Fruit fly (Drosophila melanogaster) whole organism, embryonic: ENCODE data around the gene CRIF.

Experiments
- CG1024 ChIP-seq: fragments of 200-800 bp; sonication (Bioruptor generic); IDR thresholded peaks from 2 replicates; pipeline ENCODE4 v1.3.6; 2022; ENCODE audit warnings: missing biosample characterization, missing genetic modification characterization
- CG10267 ChIP-seq: fragments of 200-800 bp; sonication (Bioruptor generic); optimal IDR thresholded peaks from 2 replicates; lab custom pipeline; 2018; ENCODE audit warnings: missing biosample characterization, mild to moderate bottlenecking, missing genetic modification characterization, moderate library complexity
- CG10979 ChIP-seq: fragments of 200-800 bp; sonication (Bioruptor generic); optimal IDR thresholded peaks from 2 replicates; lab custom pipeline; 2018; ENCODE audit warnings: missing biosample characterization, mild to moderate bottlenecking, missing genetic modification characterization, moderate library complexity
- CG12236 ChIP-seq: fragments of 200-800 bp; sonication (Bioruptor generic); optimal IDR thresholded peaks from 2 replicates; lab custom pipeline; 2016; ENCODE audit warnings: missing biosample characterization, missing genetic modification characterization
- CG14965 ChIP-seq: fragments of 200-800 bp; sonication (Bioruptor generic); optimal IDR thresholded peaks from 2 replicates; lab custom pipeline; 2016; ENCODE audit warnings: missing biosample characterization, missing genetic modification characterization, borderline replicate concordance
- CG16863 ChIP-seq: fragments of 200-800 bp; sonication (Bioruptor generic); optimal IDR thresholded peaks from 3 replicates; lab custom pipeline; 2016; ENCODE audit warnings: missing biosample characterization, missing genetic modification characterization
- CG17829 ChIP-seq: fragments of 200-800 bp; optimal IDR thresholded peaks from 2 replicates; lab custom pipeline; 2019; ENCODE audit warnings: missing biosample characterization, mild to moderate bottlenecking, missing genetic modification characterization, moderate library complexity
- CG18262 ChIP-seq: fragments of 200-800 bp; optimal IDR thresholded peaks from 3 replicates; lab custom pipeline; 2019; ENCODE audit warnings: missing biosample characterization, mild to moderate bottlenecking, missing genetic modification characterization, moderate library complexity
- CG2116 ChIP-seq: fragments of 200-800 bp; sonication (Bioruptor generic); optimal IDR thresholded peaks from 3 replicates; lab custom pipeline; 2018; ENCODE audit warnings: missing biosample characterization, mild to moderate bottlenecking, missing genetic modification characterization
- CG2129 ChIP-seq: fragments of 200-800 bp; sonication (Bioruptor generic); IDR thresholded peaks from 2 replicates; pipeline ENCODE4 v1.3.6; 2022; ENCODE audit warnings: missing biosample characterization, missing genetic modification characterization; ENCODE audit not compliant: partially characterized antibody
- CG32532 ChIP-seq: fragments of 200-800 bp; sonication (Bioruptor generic); IDR thresholded peaks from 2 replicates; pipeline ENCODE4 v1.3.6; 2022; ENCODE audit warnings: missing biosample characterization, missing genetic modification characterization
- CG3847 ChIP-seq: fragments of 200-800 bp; sonication (Bioruptor generic); IDR thresholded peaks from 2 replicates; pipeline ENCODE4 v1.3.6; 2022; ENCODE audit warnings: missing biosample characterization, missing genetic modification characterization
- CG3995 ChIP-seq: fragments of 200-800 bp; sonication (Bioruptor generic); optimal IDR thresholded peaks from 3 replicates; lab custom pipeline; 2016; ENCODE audit warnings: missing biosample characterization, missing genetic modification characterization
- CG4617 ChIP-seq: fragments of 200-800 bp; sonication (Bioruptor generic); optimal IDR thresholded peaks from 3 replicates; lab custom pipeline; 2016; ENCODE audit warnings: missing biosample characterization, missing genetic modification characterization, borderline replicate concordance
- CG4854 ChIP-seq: fragments of 200-800 bp; sonication (Bioruptor generic); optimal IDR thresholded peaks from 2 replicates; lab custom pipeline; 2016; ENCODE audit warnings: missing biosample characterization, missing genetic modification characterization, inconsistent platforms
- CG7372 ChIP-seq: fragments of 200-800 bp; sonication (Bioruptor generic); IDR thresholded peaks from 2 replicates; pipeline ENCODE4 v1.3.6; 2022; ENCODE audit warnings: missing biosample characterization, missing genetic modification characterization
- CG7745 ChIP-seq: fragments of 200-800 bp; sonication (Bioruptor generic); optimal IDR thresholded peaks from 2 replicates; lab custom pipeline; 2018; ENCODE audit warnings: missing biosample characterization, mild to moderate bottlenecking, missing genetic modification characterization, moderate library complexity
- CG8388 ChIP-seq: fragments of 200-800 bp; sonication (Bioruptor generic); optimal IDR thresholded peaks from 2 replicates; lab custom pipeline; 2019; ENCODE audit warnings: missing biosample characterization, mild to moderate bottlenecking, missing genetic modification characterization, moderate library complexity
- Chrac-16 ChIP-seq: fragments of 200-800 bp; sonication (Bioruptor generic); optimal IDR thresholded peaks from 3 replicates; lab custom pipeline; 2016; ENCODE audit warnings: missing biosample characterization, missing genetic modification characterization
- D ChIP-seq, 2 experiments: fragments of 200-800 bp in 1 of 2; fragments of >200 bp in 1 of 2; sonication (Bioruptor generic) in 1 of 2; optimal IDR thresholded peaks; 2 replicates in 1 of 2; 3 replicates in 1 of 2; lab custom pipeline; 2017; ENCODE audit warnings: mild to moderate bottlenecking in 1 of 2, missing biosample characterization in 1 of 2, missing genetic modification characterization in 1 of 2, missing genetic modification reagents in 1 of 2
- D19A ChIP-seq: fragments of 200-800 bp; optimal IDR thresholded peaks from 3 replicates; lab custom pipeline; 2019; ENCODE audit warnings: missing biosample characterization, mild to moderate bottlenecking, missing genetic modification characterization, moderate library complexity
- Dp ChIP-seq: fragments of 200-800 bp; sonication (Bioruptor generic); optimal IDR thresholded peaks from 2 replicates; lab custom pipeline; 2018; ENCODE audit warnings: missing biosample characterization, mild to moderate bottlenecking, missing genetic modification characterization, moderate library complexity
- Ets65A ChIP-seq: fragments of 200-800 bp; sonication (Bioruptor generic); peaks from one replicate; lab custom pipeline; 2016; ENCODE audit warnings: missing biosample characterization, missing genetic modification characterization
- MTF-1 ChIP-seq: fragments of 200-800 bp; sonication (Bioruptor generic); optimal IDR thresholded peaks from 2 replicates; lab custom pipeline; 2018; ENCODE audit warnings: missing biosample characterization, mild to moderate bottlenecking, missing genetic modification characterization, borderline replicate concordance
- Mes4 ChIP-seq: fragments of 200-800 bp; sonication (Bioruptor generic); optimal IDR thresholded peaks from 2 replicates; lab custom pipeline; 2016; ENCODE audit warnings: missing biosample characterization, missing genetic modification characterization
- Scr ChIP-seq: fragments of 200-800 bp; sonication (Bioruptor generic); IDR thresholded peaks from 2 replicates; pipeline ENCODE4 v1.3.6; 2022; ENCODE audit warnings: missing biosample characterization, missing genetic modification characterization; ENCODE audit not compliant: partially characterized antibody
- Side ChIP-seq: fragments of 200-800 bp; sonication (Bioruptor generic); optimal IDR thresholded peaks from 2 replicates; lab custom pipeline; 2016; ENCODE audit warnings: missing biosample characterization, missing genetic modification characterization
- Trl ChIP-seq, 3 experiments: fragments of >200 bp in 2 of 3; fragments of 200-800 bp in 1 of 3; sonication (Bioruptor generic) in 1 of 3; optimal IDR thresholded peaks; 2 replicates in 1 of 3; 3 replicates in 2 of 3; lab custom pipeline; 2016 to 2017; ENCODE audit warnings: missing biosample characterization in 1 of 3, missing genetic modification characterization in 1 of 3
- az2 ChIP-seq: fragments of 200-800 bp; sonication (Bioruptor generic); optimal IDR thresholded peaks from 3 replicates; lab custom pipeline; 2016; ENCODE audit warnings: missing biosample characterization, missing genetic modification characterization
- cad ChIP-seq: fragments of >200 bp; optimal IDR thresholded peaks from 2 replicates; lab custom pipeline; 2017; ENCODE audit warnings: missing biosample characterization, missing genetic modification characterization
- chn ChIP-seq: fragments of 200-800 bp; sonication (Bioruptor generic); optimal IDR thresholded peaks from 2 replicates; lab custom pipeline; 2016; ENCODE audit warnings: missing biosample characterization, missing genetic modification characterization
- dpn ChIP-seq, 2 experiments: fragments of 200-800 bp; sonication (Bioruptor generic); optimal IDR thresholded peaks; 3 replicates each; lab custom pipeline; 2016; ENCODE audit warnings: missing biosample characterization in 2 of 2, missing genetic modification characterization in 2 of 2
- gfzf ChIP-seq: fragments of 200-800 bp; sonication (Bioruptor generic); optimal IDR thresholded peaks from 2 replicates; lab custom pipeline; 2016; ENCODE audit warnings: missing biosample characterization, mild to moderate bottlenecking, missing genetic modification characterization, moderate library complexity
- gro ChIP-seq: fragments of 200-800 bp; sonication (Bioruptor generic); optimal IDR thresholded peaks from 2 replicates; lab custom pipeline; 2016; ENCODE audit warnings: missing biosample characterization, missing genetic modification characterization
- lilli ChIP-seq: fragments of 200-800 bp; sonication (Bioruptor generic); optimal IDR thresholded peaks from 3 replicates; lab custom pipeline; 2016; ENCODE audit warnings: missing biosample characterization, missing genetic modification characterization
- lmd ChIP-seq: fragments of 200-800 bp; sonication (Bioruptor generic); IDR thresholded peaks from 2 replicates; pipeline ENCODE4 v1.3.6; 2022; ENCODE audit warnings: missing biosample characterization, missing genetic modification characterization
- lola ChIP-seq, 3 experiments: fragments of >200 bp in 2 of 3; fragments of 200-800 bp in 1 of 3; sonication (Bioruptor generic) in 1 of 3; optimal IDR thresholded peaks; 2 replicates each; lab custom pipeline; 2017 to 2019; ENCODE audit warnings: missing biosample characterization in 3 of 3, missing genetic modification characterization in 3 of 3, mild to moderate bottlenecking in 1 of 3, moderate library complexity in 1 of 3
- nau ChIP-seq: fragments of 200-800 bp; sonication (Bioruptor generic); optimal IDR thresholded peaks from 3 replicates; lab custom pipeline; 2017; ENCODE audit warnings: missing biosample characterization, mild to moderate bottlenecking, missing genetic modification characterization, missing genetic modification reagents
- pfk ChIP-seq: fragments of 200-800 bp; sonication (Bioruptor generic); optimal IDR thresholded peaks from 2 replicates; lab custom pipeline; 2018; ENCODE audit warnings: missing biosample characterization, mild to moderate bottlenecking, missing genetic modification characterization, moderate library complexity
- repo ChIP-seq: fragments of 200-800 bp; sonication (Bioruptor generic); optimal IDR thresholded peaks from 2 replicates; lab custom pipeline; 2016; ENCODE audit warnings: missing biosample characterization, missing genetic modification characterization
- row ChIP-seq: fragments of 200-800 bp; sonication (Bioruptor generic); IDR thresholded peaks from 3 replicates; pipeline ENCODE4 v1.3.6; 2022; ENCODE audit warnings: missing biosample characterization, missing genetic modification characterization
- schlank ChIP-seq: fragments of 200-800 bp; sonication (Bioruptor generic); optimal IDR thresholded peaks from 2 replicates; lab custom pipeline; 2018; ENCODE audit warnings: missing biosample characterization, mild to moderate bottlenecking, missing genetic modification characterization
- slou ChIP-seq: fragments of 200-800 bp; sonication (Bioruptor generic); optimal IDR thresholded peaks from 3 replicates; lab custom pipeline; 2016; ENCODE audit warnings: missing biosample characterization, missing genetic modification characterization
- sna ChIP-seq: fragments of 200-800 bp; sonication (Bioruptor generic); IDR thresholded peaks from 2 replicates; pipeline ENCODE4 v1.3.6; 2022; ENCODE audit warnings: missing biosample characterization, missing genetic modification characterization; ENCODE audit not compliant: partially characterized antibody
- sob ChIP-seq: fragments of 200-800 bp; sonication (Bioruptor generic); IDR thresholded peaks from 2 replicates; pipeline ENCODE4 v1.3.6; 2022; ENCODE audit warnings: missing biosample characterization, missing genetic modification characterization
- tll ChIP-seq, 2 experiments: fragments of 200-800 bp in 1 of 2; fragments of >200 bp in 1 of 2; sonication (Bioruptor generic) in 1 of 2; optimal IDR thresholded peaks; 2 replicates each; lab custom pipeline; 2017 to 2019; ENCODE audit warnings: missing biosample characterization in 2 of 2, missing genetic modification characterization in 2 of 2, mild to moderate bottlenecking in 1 of 2, moderate library complexity in 1 of 2
- trem ChIP-seq: fragments of 200-800 bp; optimal IDR thresholded peaks from 3 replicates; lab custom pipeline; 2019; ENCODE audit warnings: missing biosample characterization, mild to moderate bottlenecking, missing genetic modification characterization, moderate library complexity
- wek ChIP-seq: fragments of 200-800 bp; sonication (Bioruptor generic); optimal IDR thresholded peaks from 3 replicates; lab custom pipeline; 2018; ENCODE audit warnings: missing biosample characterization, mild to moderate bottlenecking, missing genetic modification characterization, moderate library complexity
- zen2 ChIP-seq: fragments of 200-800 bp; sonication (Bioruptor generic); IDR thresholded peaks from 3 replicates; pipeline ENCODE4 v1.3.6; 2022; ENCODE audit warnings: missing biosample characterization, missing genetic modification characterization; ENCODE audit not compliant: partially characterized antibody

The CRIF gene

DNA sequence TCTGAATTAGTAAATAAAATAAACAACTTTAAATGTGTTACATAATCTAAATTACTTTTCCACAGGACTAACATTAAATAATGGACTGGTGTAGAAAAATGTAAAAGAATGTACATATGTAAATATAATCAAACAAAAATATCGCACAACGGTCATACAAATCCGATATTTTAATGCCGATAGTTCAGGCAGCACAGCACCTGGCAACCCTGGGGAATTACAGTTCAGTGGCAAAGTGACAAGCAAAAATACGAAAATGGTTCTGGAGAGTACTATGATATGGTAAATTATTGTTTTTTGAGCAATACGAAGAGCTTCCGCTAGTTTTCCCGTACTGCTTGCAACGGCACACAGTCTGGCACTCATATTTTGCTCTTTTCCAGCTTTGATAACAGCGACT, 31.8 kb downstream of the CRIF start, which contains the start of gene Rpn10 (continued):
- TF ChIP-seq CG10979 (tag; lab: Kevin White, UChicago) = peak; percentile 8
- peak; percentile 58 for TF ChIP-seq CG17829
- TF ChIP-seq Chrac-16 (GFP tag; lab: Kevin White, UChicago) = peak; percentile 49
- peak; percentile 69 for TF ChIP-seq gro (GFP tag; lab: Kevin White, UChicago)
- TF ChIP-seq CG2116 (GFP tag; lab: Kevin White, UChicago) = peak; percentile 54
- TF ChIP-seq CG16863 (GFP tag; lab: Kevin White, UChicago) = no peak
- TF ChIP-seq CG32532 = peak; percentile 71
- TF ChIP-seq dpn (GFP tag; optimal IDR thresholded peaks at IDR 0.05; lab: Kevin White, UChicago) = peak in 1 of 2 experiments; percentile 28
- peak; percentile 28 for TF ChIP-seq repo (GFP tag; lab: Kevin White, UChicago)
- no peak for TF ChIP-seq tll (GFP tag; optimal IDR thresholded peaks at IDR 0.05; lab: Kevin White, UChicago)
- peak; percentile 58 for TF ChIP-seq CG10267
- no peak for TF ChIP-seq MTF-1
- TF ChIP-seq schlank = no peak
- peak; percentile 65; the same call in 1 of the 2 replicates for TF ChIP-seq sob (GFP tag; lab: Robert Waterston, UW)
- TF ChIP-seq CG7745 (tag; lab: Kevin White, UChicago) = no peak
- peak; percentile 85 for TF ChIP-seq row (GFP tag; lab: Robert Waterston, UW)
- peak; percentile 86 for TF ChIP-seq trem (tag; lab: Kevin White, UChicago)
- TF ChIP-seq chn = peak; percentile 40
- TF ChIP-seq sna (GFP tag; lab: Robert Waterston, UW) = peak; percentile 94
- TF ChIP-seq lmd (GFP tag; lab: Robert Waterston, UW) = no peak
- TF ChIP-seq CG14965 = no peak
- TF ChIP-seq CG3847 = peak; percentile 80
- peak; percentile 90 for TF ChIP-seq Ets65A (GFP tag; lab: Kevin White, UChicago)
- TF ChIP-seq CG1024 (GFP tag; lab: Robert Waterston, UW) = no peak
- peak; percentile 10 for TF ChIP-seq CG4854 (GFP tag; lab: Kevin White, UChicago)
- TF ChIP-seq CG4617 (GFP tag; lab: Kevin White, UChicago) = peak; percentile 88
- no peak for TF ChIP-seq wek
- no peak for TF ChIP-seq Mes4 (GFP tag; lab: Kevin White, UChicago)
- no peak for TF ChIP-seq cad (GFP tag; lab: Kevin White, UChicago)
- TF ChIP-seq az2 (GFP tag; lab: Kevin White, UChicago) = peak; percentile 6
- TF ChIP-seq CG3995 (GFP tag; lab: Kevin White, UChicago) = peak; percentile 43
- TF ChIP-seq D (optimal IDR thresholded peaks at IDR 0.05; lab: Kevin White, UChicago) = no peak
- no peak for TF ChIP-seq D (GFP tag; optimal IDR thresholded peaks at IDR 0.05; lab: Kevin White, UChicago)
- no peak for TF ChIP-seq nau
- no peak for TF ChIP-seq CG7372 (GFP tag; lab: Robert Waterston, UW)
- TF ChIP-seq Scr (GFP tag; lab: Robert Waterston, UW) = peak; percentile 97
- TF ChIP-seq lilli (GFP tag; lab: Kevin White, UChicago) = peak; percentile 42
- peak; percentile 71 for TF ChIP-seq gfzf
- TF ChIP-seq D19A = peak; percentile 43
- peak; percentile 59 for TF ChIP-seq Dp (GFP tag; lab: Kevin White, UChicago)
- TF ChIP-seq lola (GFP tag; optimal IDR thresholded peaks at IDR 0.05; lab: Kevin White, UChicago) = peak in 1 of 3 experiments; percentile 13
- TF ChIP-seq CG2129 (GFP tag; lab: Robert Waterston, UW) = peak; percentile 93
- TF ChIP-seq Trl (optimal IDR thresholded peaks at IDR 0.05; lab: Kevin White, UChicago) = no peak
- TF ChIP-seq Trl (GFP tag; optimal IDR thresholded peaks at IDR 0.05; lab: Kevin White, UChicago) = no peak
- TF ChIP-seq Side (GFP tag; lab: Kevin White, UChicago) = peak; percentile 20
- peak; percentile 69 for TF ChIP-seq pfk
- TF ChIP-seq CG12236 = no peak
- TF ChIP-seq CG8388 (GFP tag; lab: Kevin White, UChicago) = peak; percentile 40
- TF ChIP-seq CG18262 (tag; lab: Kevin White, UChicago) = peak; percentile 7
- peak; percentile 96 for TF ChIP-seq zen2 (GFP tag; lab: Robert Waterston, UW)
- TF ChIP-seq slou = no peak
